Worm (Caenorhabditis elegans) whole organism, late embryonic: ENCODE measurements around the gene clec-78.

Experiments used
- F13H6.1 ChIP-seq: sonication (generic microtip); optimal IDR thresholded peaks from 2 replicates; lab custom pipeline; 2016; ENCODE audit warnings: missing genetic modification characterization, missing compliant biosample characterization
- ama-1 ChIP-seq: fragments of 150-350 bp; optimal IDR thresholded peaks from 2 replicates; lab custom pipeline; 2014
- ceh-2 ChIP-seq: sonication (generic microtip); optimal IDR thresholded peaks from 2 replicates; lab custom pipeline; 2016; ENCODE audit warnings: missing genotype, missing genetic modification characterization, missing compliant biosample characterization
- dve-1 ChIP-seq: sonication (generic microtip); optimal IDR thresholded peaks from 2 replicates; lab custom pipeline; 2017; ENCODE audit warnings: antibody characterized with exemption, mild to moderate bottlenecking, missing genetic modification characterization, missing compliant biosample characterization
- elt-4 ChIP-seq: sonication (generic microtip); optimal IDR thresholded peaks from 2 replicates; lab custom pipeline; 2016; ENCODE audit warnings: missing genetic modification characterization, missing compliant biosample characterization
- fkh-10 ChIP-seq: fragments of 150-350 bp; optimal IDR thresholded peaks from 2 replicates; lab custom pipeline; 2014; ENCODE audit warnings: missing biosample characterization, missing genetic modification reagents, missing genetic modification characterization
- odd-2 ChIP-seq: sonication (generic microtip); optimal IDR thresholded peaks from 2 replicates; lab custom pipeline; 2017; ENCODE audit warnings: antibody characterized with exemption, mild to moderate bottlenecking, missing genetic modification characterization, missing compliant biosample characterization
- rnt-1 ChIP-seq: sonication (generic microtip); optimal IDR thresholded peaks from 2 replicates; lab custom pipeline; 2016; ENCODE audit warnings: missing genetic modification characterization, missing compliant biosample characterization

ce11 chrIV:4055297-4055696, 66.4 kb downstream of the clec-78 start:
- peak; percentile 0 for TF ChIP-seq rnt-1
- no peak for TF ChIP-seq ama-1 (lab: Kevin White, UChicago)
- no peak for TF ChIP-seq odd-2 (tag; lab: Kevin White, UChicago)
- TF ChIP-seq dve-1: no peak
- no peak for TF ChIP-seq fkh-10 (GFP tag; lab: Kevin White, UChicago)
- no peak for TF ChIP-seq ceh-2 (tag; lab: Kevin White, UChicago)
- TF ChIP-seq F13H6.1 (tag; lab: Kevin White, UChicago): no peak
- TF ChIP-seq elt-4 (tag; lab: Kevin White, UChicago): no peak
